Fruit fly (Drosophila melanogaster) whole organism, pupa: ENCODE data around the gene CG10140.

ENCODE experiments used
- CG10348 ChIP-seq: fragments of 200-800 bp; sonication (Bioruptor generic); IDR thresholded peaks from 2 replicates; pipeline ENCODE4 v1.3.6; 2022; ENCODE audit warnings: missing biosample characterization, missing genetic modification characterization
- CG13204 ChIP-seq: fragments of 200-800 bp; sonication (Bioruptor generic); optimal IDR thresholded peaks from 2 replicates; lab custom pipeline; 2018; ENCODE audit warnings: missing biosample characterization, mild to moderate bottlenecking, missing genetic modification characterization, moderate library complexity
- CG17806 ChIP-seq: fragments of 200-800 bp; sonication (Bioruptor generic); optimal IDR thresholded peaks from 2 replicates; lab custom pipeline; 2018; ENCODE audit warnings: missing biosample characterization, mild to moderate bottlenecking, missing genetic modification characterization, moderate library complexity
- CG32121 ChIP-seq: fragments of 200-800 bp; sonication (Bioruptor generic); IDR thresholded peaks from 2 replicates; pipeline ENCODE4 v1.3.6; 2022; ENCODE audit warnings: missing biosample characterization, missing genetic modification characterization
- CG34367 ChIP-seq: fragments of 200-800 bp; sonication (Bioruptor generic); optimal IDR thresholded peaks from 2 replicates; lab custom pipeline; 2018; ENCODE audit warnings: missing biosample characterization, mild to moderate bottlenecking, missing genetic modification characterization
- CG4496 ChIP-seq: fragments of 200-800 bp; sonication (Bioruptor generic); IDR thresholded peaks from 3 replicates; pipeline ENCODE4 v1.3.6; 2022; ENCODE audit warnings: missing biosample characterization, missing genetic modification characterization
- CG8159 ChIP-seq: fragments of 200-800 bp; sonication (Bioruptor generic); optimal IDR thresholded peaks from 3 replicates; lab custom pipeline; 2018; ENCODE audit warnings: missing biosample characterization, mild to moderate bottlenecking, missing genetic modification characterization, moderate library complexity
- CG8301 ChIP-seq: fragments of 200-800 bp; sonication (Bioruptor generic); optimal IDR thresholded peaks from 2 replicates; lab custom pipeline; 2018; ENCODE audit warnings: missing biosample characterization, mild to moderate bottlenecking, missing genetic modification characterization
- EcR ChIP-seq: fragments of 200-800 bp; sonication (Bioruptor generic); optimal IDR thresholded peaks from 3 replicates; lab custom pipeline; 2019; ENCODE audit warnings: missing biosample characterization, missing genetic modification characterization, mild to moderate bottlenecking, moderate library complexity, missing genetic modification reagents
- Pif1A ChIP-seq: fragments of 200-800 bp; sonication (Bioruptor generic); optimal IDR thresholded peaks from 3 replicates; lab custom pipeline; 2016; ENCODE audit warnings: missing biosample characterization, missing genetic modification characterization
- Pif1B ChIP-seq: fragments of 200-800 bp; sonication (Bioruptor generic); optimal IDR thresholded peaks from 3 replicates; lab custom pipeline; 2016; ENCODE audit warnings: missing biosample characterization, missing genetic modification characterization
- Snoo ChIP-seq: fragments of 200-800 bp; sonication (Bioruptor generic); optimal IDR thresholded peaks from 3 replicates; lab custom pipeline; 2017; ENCODE audit warnings: missing biosample characterization, mild to moderate bottlenecking, missing genetic modification characterization, inconsistent platforms
- fd96Ca ChIP-seq: fragments of 200-800 bp; sonication (Bioruptor generic); IDR thresholded peaks from 3 replicates; pipeline ENCODE4 v1.3.6; 2022; ENCODE audit warnings: missing biosample characterization, missing genetic modification characterization
- gl ChIP-seq: fragments of 200-800 bp; sonication (Bioruptor generic); optimal IDR thresholded peaks from 2 replicates; lab custom pipeline; 2018; ENCODE audit warnings: missing biosample characterization, mild to moderate bottlenecking, missing genetic modification characterization

DNA sequence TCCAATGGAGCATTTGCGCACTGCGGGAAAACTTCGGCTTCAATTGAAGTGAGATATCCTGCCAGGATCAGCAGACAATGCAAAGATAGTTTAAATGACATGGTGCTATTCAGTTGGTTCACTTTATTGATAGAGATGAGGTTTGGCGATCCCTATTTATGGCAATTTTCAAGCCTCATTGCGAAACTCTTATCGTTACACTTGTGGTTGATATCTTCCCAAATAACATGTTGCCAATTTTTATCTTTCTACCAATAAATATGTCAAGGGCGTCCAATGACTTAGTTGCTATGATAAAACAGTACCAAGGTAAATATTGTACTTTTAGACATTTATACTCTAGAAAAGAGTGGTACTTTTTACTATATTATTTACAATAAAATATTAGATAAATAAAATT, 16.2 kb downstream of the CG10140 start, which contains the start of gene CG33263:
- no peak for TF ChIP-seq fd96Ca (GFP tag; lab: Robert Waterston, UW)
- no peak for TF ChIP-seq CG32121
- TF ChIP-seq EcR (GFP tag; lab: Kevin White, UChicago) = no peak
- no peak for TF ChIP-seq CG8159 (tag; lab: Kevin White, UChicago)
- no peak for TF ChIP-seq CG34367 (tag; lab: Kevin White, UChicago)
- no peak for TF ChIP-seq CG4496 (GFP tag; lab: Robert Waterston, UW)
- no peak for TF ChIP-seq Snoo (tag; lab: Kevin White, UChicago)
- TF ChIP-seq CG8301 (tag; lab: Kevin White, UChicago) = no peak
- no peak for TF ChIP-seq Pif1A
- TF ChIP-seq Pif1B (GFP tag; lab: Kevin White, UChicago) = no peak
- no peak for TF ChIP-seq CG10348 (GFP tag; lab: Robert Waterston, UW)
- TF ChIP-seq gl (tag; lab: Kevin White, UChicago) = no peak
- TF ChIP-seq CG17806 (tag; lab: Kevin White, UChicago) = no peak
- TF ChIP-seq CG13204 = no peak
